Fruit fly (Drosophila melanogaster) S2 (cell line): ENCODE data around the gene CG31248.

Experiments
- CG8478 ChIP-seq: fragments of >200 bp; optimal IDR thresholded peaks from 2 replicates; lab custom pipeline; 2018
- CTCF ChIP-seq, 2 experiments: fragments of >200 bp; optimal IDR thresholded peaks; 2 replicates each; lab custom pipeline; 2018

Gene CG31248

DNA sequence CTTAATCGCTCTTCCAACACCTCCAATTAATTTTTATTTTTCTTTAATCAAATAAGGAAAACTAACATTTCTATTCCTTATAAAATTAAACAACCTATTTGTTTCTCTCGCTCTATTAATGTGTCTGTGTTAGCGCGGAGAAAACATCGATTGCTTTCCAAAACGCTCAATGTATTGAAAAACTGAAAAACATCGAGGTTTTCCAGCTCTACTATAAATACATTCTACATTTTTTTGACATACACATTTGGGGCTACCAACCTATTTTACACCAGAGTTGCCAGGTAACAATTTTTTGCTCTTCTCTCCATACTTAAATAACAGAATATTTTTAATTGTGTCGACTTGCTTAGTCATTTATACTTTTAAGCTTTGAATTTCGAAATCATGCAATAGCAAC, 37.2 kb upstream of the CG31248 start:
- TF ChIP-seq CTCF (optimal IDR thresholded peaks at IDR 0.05; lab: Kevin White, UChicago): peak in 1 of 2 experiments; percentile 51
- TF ChIP-seq CG8478 (lab: Kevin White, UChicago): no peak

DNA sequence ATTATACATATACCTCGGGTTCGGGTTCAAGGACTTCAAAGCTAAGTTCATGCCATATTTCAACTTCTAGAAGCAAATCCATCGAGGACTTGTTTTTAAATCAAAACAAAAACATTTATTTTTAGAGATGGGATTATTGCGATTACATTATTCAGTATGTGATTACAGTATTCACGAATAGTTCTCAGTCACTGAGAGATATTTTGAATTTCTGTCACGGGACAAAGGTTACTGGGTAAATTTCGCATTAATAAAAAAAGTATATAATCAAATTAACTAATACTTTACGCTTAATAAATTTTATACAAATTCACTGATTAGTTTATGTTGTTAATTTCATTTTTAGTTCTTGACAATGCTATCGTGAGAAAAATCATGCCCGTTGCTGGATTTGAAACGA, 35.5 kb upstream of the CG31248 start:
- TF ChIP-seq CG8478 (lab: Kevin White, UChicago) (no peak), CTCF (optimal IDR thresholded peaks at IDR 0.05; lab: Kevin White, UChicago) (no peak)

DNA sequence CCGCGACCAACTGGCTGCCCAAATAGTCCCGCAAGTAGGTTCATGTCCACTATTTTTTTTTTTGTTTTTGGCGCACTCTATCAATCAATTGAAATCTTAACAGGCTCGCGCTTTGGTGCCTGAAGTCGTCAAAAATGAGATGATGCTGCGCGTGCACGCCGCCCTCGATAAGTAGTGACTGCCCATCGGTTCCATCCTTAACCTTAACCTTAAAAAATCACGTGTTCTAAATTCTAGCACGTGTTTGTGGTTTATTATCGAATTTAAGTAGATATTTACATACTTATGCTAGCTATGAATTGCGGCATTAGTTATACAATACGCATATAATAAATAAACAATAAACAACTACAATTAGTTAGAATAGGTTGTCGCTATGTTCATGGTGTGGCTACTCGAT, 34.8 kb upstream of the CG31248 start:
- TF ChIP-seq CG8478 (lab: Kevin White, UChicago): no peak
- no peak for TF ChIP-seq CTCF (optimal IDR thresholded peaks at IDR 0.05; lab: Kevin White, UChicago)

DNA sequence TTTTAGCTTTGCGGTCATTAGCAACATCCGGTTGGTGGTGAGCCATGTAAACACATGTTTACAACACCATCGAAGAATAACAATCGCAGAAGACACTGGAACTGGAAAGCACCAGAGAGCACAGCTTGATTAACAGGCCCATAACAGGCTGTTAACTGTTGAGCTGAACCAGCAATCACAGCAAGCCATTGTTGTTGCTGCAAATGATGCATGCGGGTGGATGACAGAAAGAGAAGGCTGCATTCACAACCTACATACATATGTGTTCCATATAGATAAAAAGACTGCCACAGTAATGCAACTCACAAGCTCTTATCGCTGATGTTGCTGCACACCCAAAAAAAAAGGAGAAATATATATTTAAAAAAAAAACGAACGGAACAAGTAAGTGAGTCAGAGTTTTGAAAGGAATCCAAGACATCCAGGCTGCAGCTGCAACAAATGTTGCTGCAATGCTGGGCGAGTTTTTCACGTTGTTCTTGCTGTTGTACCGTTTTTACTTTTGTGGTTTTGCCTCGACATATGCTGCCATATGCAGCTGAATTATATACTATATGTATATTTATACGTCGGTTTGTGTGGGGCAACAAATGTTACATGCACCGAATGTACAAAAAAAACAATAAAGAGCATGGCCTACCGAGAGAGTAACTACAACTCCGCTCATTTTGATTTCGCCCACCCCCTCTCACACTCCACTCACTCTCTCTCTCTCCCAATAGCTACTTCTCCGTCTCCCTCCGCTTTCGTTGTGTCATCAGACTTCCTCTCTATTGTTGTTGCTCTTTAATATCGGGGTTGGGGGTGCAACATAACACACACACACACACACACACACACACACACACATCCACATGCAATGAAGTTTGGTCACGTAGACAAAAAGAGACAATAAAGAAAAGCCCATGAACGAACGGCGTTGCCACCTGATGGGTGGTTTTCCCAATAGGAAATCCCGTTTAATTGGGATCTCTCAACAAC, 26.0 kb upstream of the CG31248 start:
- TF ChIP-seq CG8478 (lab: Kevin White, UChicago) (no peak), CTCF (optimal IDR thresholded peaks at IDR 0.05; lab: Kevin White, UChicago) (no peak)

DNA sequence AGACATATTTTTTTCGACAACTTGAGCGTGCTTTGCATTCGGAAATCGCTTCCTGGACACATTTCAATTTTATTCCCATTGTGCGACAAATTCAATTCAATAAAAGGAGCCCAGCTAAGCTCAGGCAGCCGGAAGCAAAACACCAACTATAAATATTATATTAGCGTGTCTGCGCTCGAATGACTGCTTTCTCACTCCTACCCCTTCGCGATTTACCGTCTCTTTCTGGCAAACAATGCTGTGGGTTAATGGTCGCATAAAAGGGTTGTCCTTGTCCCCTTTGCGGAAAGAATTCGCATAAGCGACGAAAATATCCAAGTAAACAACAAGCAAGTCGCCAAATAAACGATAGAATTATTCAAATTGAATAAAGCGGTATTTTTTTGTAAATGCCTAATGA, 24.8 kb upstream of the CG31248 start:
- no peak for TF ChIP-seq CG8478 (lab: Kevin White, UChicago)
- TF ChIP-seq CTCF (optimal IDR thresholded peaks at IDR 0.05; lab: Kevin White, UChicago): no peak

DNA sequence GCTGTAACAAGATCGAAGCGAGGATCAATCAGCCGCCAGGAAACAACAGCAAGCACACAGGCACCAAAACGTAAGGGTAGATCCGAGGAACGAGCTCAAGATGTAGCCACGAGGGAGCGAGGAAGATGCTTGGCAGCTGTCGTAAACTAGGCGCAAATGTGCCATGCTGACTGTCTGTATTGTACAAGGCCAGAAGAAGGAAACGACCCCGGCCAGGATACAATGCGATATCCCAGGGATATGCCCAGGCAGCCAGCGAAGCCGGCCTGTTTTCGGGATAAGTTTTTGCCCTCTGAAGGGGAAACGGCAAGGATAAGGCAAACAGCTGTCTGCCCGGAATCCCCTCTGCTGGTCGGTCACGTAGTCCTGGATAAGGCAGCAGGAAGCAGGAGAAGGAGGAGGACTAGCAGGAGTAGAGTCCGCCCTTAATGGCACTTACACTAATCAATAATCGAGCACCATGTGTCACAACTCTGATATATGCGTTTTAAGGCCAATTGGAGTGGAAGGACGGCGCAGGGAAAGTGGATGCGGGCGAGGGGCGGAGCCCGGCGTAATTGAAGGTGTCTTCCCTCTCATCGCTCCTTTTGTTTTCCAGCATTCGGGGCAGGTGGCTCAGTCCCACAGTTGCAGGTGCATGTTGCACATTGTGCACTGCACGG, 23.5 kb upstream of the CG31248 start:
- TF ChIP-seq CTCF (optimal IDR thresholded peaks at IDR 0.05; lab: Kevin White, UChicago) (no peak), CG8478 (lab: Kevin White, UChicago) (no peak)

DNA sequence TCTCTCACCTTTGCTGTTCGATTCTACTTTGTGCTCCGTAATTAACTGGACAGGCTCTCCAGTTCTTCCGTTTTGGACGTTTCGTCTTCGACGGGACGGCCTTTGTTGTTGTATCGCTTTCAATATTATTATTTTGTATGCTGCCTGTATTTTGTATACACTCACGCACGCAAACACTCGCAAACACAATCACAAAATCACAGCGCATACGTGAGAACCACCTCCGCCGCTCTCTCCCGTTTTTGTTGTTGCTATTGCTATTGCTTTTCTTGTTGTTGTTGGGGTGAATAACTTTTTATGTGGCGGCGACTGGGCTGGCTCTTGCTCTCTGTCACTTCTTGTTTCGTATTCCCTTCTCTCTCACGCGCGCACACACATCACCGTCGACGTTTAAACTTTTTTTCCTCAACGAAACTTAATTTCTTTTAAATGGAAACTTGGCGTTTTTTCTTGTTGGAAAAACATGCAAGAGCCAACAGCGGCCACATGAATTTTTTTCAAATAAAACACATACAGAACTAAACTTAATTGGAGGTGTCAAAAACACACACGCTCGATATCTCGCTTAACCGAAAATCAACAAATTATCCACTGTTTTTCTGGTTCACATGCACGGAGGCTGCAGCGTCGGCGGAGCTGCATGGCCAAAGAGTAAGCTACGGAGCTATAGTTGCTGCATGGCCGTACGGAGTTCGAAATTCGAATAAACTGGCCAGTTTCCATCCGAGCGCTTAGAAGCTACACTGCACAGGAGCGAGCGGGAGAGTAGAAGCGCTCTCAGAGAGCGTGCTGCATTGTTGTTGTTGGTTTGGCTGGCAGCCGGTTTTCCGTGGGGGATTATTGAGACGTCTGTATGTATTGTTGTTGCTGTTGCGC, 21.2 kb upstream of the CG31248 start:
- TF ChIP-seq CG8478 (lab: Kevin White, UChicago): no peak
- TF ChIP-seq CTCF (optimal IDR thresholded peaks at IDR 0.05; lab: Kevin White, UChicago): no peak

DNA sequence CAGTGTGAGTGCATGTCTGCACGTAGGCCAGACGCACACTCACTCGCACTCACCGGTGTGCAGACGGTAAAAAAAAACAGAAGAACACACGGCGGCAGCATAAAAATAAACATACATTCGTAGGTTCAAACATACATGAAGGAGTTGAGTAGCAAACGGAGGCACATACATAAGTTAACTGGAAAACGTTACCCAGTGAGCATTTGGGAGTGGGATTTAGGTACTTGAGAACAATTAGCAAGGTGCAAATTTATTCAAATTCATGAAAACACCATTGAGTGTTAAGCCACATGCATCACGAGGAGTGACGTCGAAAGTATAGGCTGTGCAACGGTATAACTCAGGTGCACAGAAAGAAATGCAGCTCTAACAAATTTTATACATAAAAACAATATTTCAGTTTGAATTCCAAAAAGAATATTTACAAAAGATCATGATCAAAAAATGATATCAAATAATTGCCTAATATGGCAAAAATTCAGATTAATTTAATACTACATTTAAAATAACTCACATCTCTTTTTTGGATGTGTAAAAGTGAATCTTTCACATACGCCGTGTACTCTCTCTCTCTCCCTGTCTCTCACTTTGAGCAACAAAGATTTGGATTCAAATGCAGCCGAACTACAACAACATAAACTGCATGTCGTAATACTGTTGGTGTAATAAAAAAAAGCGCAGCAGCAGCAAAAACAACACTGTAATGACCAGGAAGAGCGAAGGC, 20.4 kb upstream of the CG31248 start:
- TF ChIP-seq CTCF (optimal IDR thresholded peaks at IDR 0.05; lab: Kevin White, UChicago): no peak
- TF ChIP-seq CG8478 (lab: Kevin White, UChicago): no peak

DNA sequence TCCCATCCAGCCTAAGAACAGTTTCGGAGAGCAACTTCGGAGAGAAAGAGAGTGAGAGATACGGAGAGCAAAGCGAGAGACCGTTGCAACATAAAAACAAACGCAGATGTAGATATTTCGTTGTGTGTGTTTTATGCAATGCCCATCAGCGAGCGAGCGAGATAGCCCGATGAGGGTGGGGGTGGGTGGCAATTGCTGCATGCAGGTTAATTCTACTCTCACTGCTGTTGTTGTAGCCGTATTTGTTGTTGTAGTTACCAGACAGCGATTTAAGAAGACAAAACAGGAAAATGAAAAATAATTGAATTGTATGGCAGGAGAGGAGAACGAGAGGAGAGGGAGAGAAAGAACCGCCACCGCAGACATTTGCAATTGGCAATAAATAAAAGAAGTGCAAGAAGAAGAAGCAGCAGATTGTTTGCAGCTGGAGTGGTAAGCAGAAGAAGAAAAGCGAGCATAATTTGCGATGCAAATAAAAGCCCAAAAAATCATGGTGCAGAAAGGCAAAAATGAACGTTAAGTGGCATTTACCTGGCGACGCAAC, 19.3 kb upstream of the CG31248 start:
- TF ChIP-seq CG8478 (lab: Kevin White, UChicago): no peak
- TF ChIP-seq CTCF (optimal IDR thresholded peaks at IDR 0.05; lab: Kevin White, UChicago): no peak

DNA sequence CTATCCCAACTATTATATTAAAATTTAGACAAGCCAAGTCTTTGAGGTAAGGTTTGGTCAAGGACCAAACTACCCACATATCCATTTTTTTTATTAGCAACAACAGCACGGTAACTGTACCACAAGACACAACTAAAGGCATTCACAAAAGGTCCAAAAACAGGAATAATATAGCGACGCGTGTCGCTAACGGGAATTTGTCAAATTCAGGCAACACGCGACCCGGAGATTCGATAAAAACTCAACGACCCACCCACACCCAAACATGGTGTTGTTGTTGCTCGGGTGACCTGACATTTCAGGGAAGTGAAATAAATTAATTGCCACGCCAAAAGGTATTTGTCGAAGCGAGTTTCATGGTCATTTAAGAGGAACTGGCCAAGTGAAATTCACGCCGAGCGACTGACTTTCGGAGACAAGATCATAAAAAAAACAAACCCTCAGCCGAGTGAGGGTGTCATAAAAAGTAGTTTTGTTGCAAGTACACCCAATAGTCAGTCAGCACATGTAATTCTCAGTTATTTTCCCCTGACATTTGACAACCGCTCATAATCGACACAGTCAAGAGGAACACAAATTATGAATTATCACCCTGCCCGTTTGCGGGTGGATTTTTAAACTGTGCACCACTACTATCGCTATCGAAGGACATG, 17.8 kb upstream of the CG31248 start:
- TF ChIP-seq CG8478 (lab: Kevin White, UChicago) (no peak), CTCF (optimal IDR thresholded peaks at IDR 0.05; lab: Kevin White, UChicago) (no peak)

DNA sequence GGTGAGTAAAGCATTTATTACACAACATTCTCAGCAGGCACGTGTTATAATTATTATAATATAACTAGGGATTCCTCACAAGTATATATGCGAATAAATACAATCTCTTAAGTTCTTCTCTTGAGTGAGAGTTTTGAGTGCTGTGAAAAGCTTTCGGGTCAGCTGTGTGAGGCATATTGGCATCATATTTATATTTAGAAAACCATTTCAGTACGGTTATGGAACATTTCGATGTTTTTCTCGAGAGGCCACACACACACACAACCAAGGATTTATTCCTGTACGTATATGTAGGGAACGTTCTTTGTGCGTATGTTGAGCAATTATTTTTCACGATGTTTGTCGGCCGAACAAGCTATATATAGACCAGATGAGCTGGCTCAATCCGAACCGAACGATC, 16.1 kb upstream of the CG31248 start:
- no peak for TF ChIP-seq CG8478 (lab: Kevin White, UChicago)
- no peak for TF ChIP-seq CTCF (optimal IDR thresholded peaks at IDR 0.05; lab: Kevin White, UChicago)

DNA sequence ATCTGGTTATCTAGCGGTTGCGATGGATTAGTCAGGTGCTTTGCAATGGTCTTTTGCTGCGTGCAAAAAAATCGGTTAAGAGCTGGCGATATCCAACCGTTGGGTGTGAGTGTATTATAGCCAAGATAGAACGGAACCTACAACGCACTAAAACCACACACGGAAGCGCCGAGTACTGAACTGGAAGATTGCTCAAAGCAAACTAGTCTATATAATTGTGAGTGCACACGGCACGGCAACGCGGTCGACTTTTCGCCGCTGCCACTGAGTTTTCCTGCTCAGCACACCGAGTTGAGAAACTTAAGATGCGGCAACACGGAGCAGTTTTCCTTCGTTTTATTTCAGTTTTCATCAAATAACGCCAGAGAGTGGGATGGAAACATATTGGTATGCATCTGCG, 12.6 kb upstream of the CG31248 start:
- no peak for TF ChIP-seq CTCF (optimal IDR thresholded peaks at IDR 0.05; lab: Kevin White, UChicago)
- no peak for TF ChIP-seq CG8478 (lab: Kevin White, UChicago)

DNA sequence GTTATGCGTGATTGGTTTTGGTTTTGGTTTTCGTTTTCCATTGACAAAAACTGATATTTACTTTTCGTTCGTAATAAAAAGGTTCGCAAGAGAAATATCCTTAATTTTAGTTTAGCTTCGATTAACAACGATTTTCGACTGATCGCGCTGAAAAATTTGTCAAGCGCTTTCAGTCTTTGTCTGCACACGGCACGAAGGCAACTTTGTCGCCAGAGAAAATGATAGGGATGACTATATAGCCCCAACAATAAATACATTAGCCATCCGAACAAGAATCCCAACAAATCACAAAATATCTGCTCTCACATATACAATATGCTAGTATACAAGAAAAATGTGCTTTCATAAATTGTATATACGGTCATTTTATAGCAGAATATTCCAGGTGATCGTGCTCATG, 11.5 kb upstream of the CG31248 start, which contains the start of gene Mlp84B:
Gene Mlp84B, minus strand, starts transcription at position 143 of the 400 bp plus-strand sequence.
- TF ChIP-seq CTCF (optimal IDR thresholded peaks at IDR 0.05; lab: Kevin White, UChicago) (no peak), CG8478 (lab: Kevin White, UChicago) (no peak)
